Fruit fly (Drosophila melanogaster) whole organism, prepupa: Measurements from ENCODE around the gene IntS11.

Experiments used
- Blimp-1 ChIP-seq: fragments of 200-800 bp; sonication (Bioruptor generic); optimal IDR thresholded peaks from 3 replicates; lab custom pipeline; 2017; ENCODE audit warnings: missing biosample characterization, missing genetic modification characterization, mild to moderate bottlenecking, moderate library complexity, missing genetic modification reagents
- CG10631 ChIP-seq: fragments of 200-800 bp; sonication (Bioruptor generic); optimal IDR thresholded peaks from 2 replicates; lab custom pipeline; 2016; ENCODE audit warnings: missing biosample characterization, missing genetic modification characterization
- CG11294 ChIP-seq: fragments of 200-800 bp; sonication (Bioruptor generic); IDR thresholded peaks from 2 replicates; pipeline ENCODE4 v1.3.6; 2022; ENCODE audit warnings: missing biosample characterization, missing genetic modification characterization
- CG11902 ChIP-seq: fragments of 200-800 bp; sonication (Bioruptor generic); optimal IDR thresholded peaks from 3 replicates; lab custom pipeline; 2016; ENCODE audit warnings: missing biosample characterization, missing genetic modification characterization
- CG15336 ChIP-seq: fragments of 200-800 bp; sonication (Bioruptor generic); IDR thresholded peaks from 2 replicates; pipeline ENCODE4 v1.3.6; 2022; ENCODE audit warnings: missing biosample characterization, missing genetic modification characterization
- CG1621 ChIP-seq: fragments of 200-800 bp; sonication (Bioruptor generic); optimal IDR thresholded peaks from 3 replicates; lab custom pipeline; 2018; ENCODE audit warnings: missing biosample characterization, mild to moderate bottlenecking, missing genetic modification characterization
- CG16779 ChIP-seq: fragments of 200-800 bp; sonication (Bioruptor generic); optimal IDR thresholded peaks from 3 replicates; lab custom pipeline; 2017; ENCODE audit warnings: missing biosample characterization, mild to moderate bottlenecking, missing genetic modification characterization
- CG3032 ChIP-seq: fragments of 200-800 bp; optimal IDR thresholded peaks from 2 replicates; lab custom pipeline; 2019; ENCODE audit warnings: missing biosample characterization, mild to moderate bottlenecking, missing genetic modification characterization, moderate library complexity
- CG32006 ChIP-seq: fragments of 200-800 bp; sonication (Bioruptor generic); optimal IDR thresholded peaks from 3 replicates; lab custom pipeline; 2017; ENCODE audit warnings: missing biosample characterization, mild to moderate bottlenecking, missing genetic modification characterization
- CG34406 ChIP-seq: fragments of 200-800 bp; sonication (Bioruptor generic); optimal IDR thresholded peaks from 3 replicates; lab custom pipeline; 2016; ENCODE audit warnings: missing biosample characterization, missing genetic modification characterization
- CG3919 ChIP-seq: fragments of 200-800 bp; sonication (Bioruptor generic); optimal IDR thresholded peaks from 3 replicates; lab custom pipeline; 2016; ENCODE audit warnings: missing biosample characterization, missing genetic modification characterization
- CG4318 ChIP-seq: fragments of 200-800 bp; sonication (Bioruptor generic); optimal IDR thresholded peaks from 3 replicates; lab custom pipeline; 2017; ENCODE audit warnings: missing biosample characterization, mild to moderate bottlenecking, missing genetic modification characterization
- CG6163 ChIP-seq: fragments of 200-800 bp; sonication (Bioruptor generic); IDR thresholded peaks from 3 replicates; pipeline ENCODE4 v1.3.6; 2022; ENCODE audit warnings: missing biosample characterization, missing genetic modification characterization
- CG6276 ChIP-seq: fragments of 200-800 bp; sonication (Bioruptor generic); optimal IDR thresholded peaks from 2 replicates; lab custom pipeline; 2017; ENCODE audit warnings: missing biosample characterization, mild to moderate bottlenecking, missing genetic modification characterization
- CG6792 ChIP-seq: fragments of 200-800 bp; sonication (Bioruptor generic); optimal IDR thresholded peaks from 3 replicates; lab custom pipeline; 2016; ENCODE audit warnings: missing biosample characterization, missing genetic modification characterization
- CG6808 ChIP-seq: fragments of 200-800 bp; sonication (Bioruptor generic); optimal IDR thresholded peaks from 3 replicates; lab custom pipeline; 2017; ENCODE audit warnings: missing biosample characterization, missing genetic modification characterization, mild to moderate bottlenecking, moderate library complexity, missing genetic modification reagents
- CG6854 ChIP-seq: fragments of 200-800 bp; sonication (Bioruptor generic); optimal IDR thresholded peaks from 2 replicates; lab custom pipeline; 2017; ENCODE audit warnings: missing biosample characterization, mild to moderate bottlenecking, missing genetic modification characterization
- CG7368 ChIP-seq: fragments of 200-800 bp; sonication (Bioruptor generic); optimal IDR thresholded peaks from 3 replicates; lab custom pipeline; 2016; ENCODE audit warnings: missing biosample characterization, missing genetic modification characterization
- CG8119 ChIP-seq: fragments of 200-800 bp; sonication (Bioruptor generic); IDR thresholded peaks from 3 replicates; pipeline ENCODE4 v1.3.6; 2022; ENCODE audit warnings: missing biosample characterization, missing genetic modification characterization
- CG8319 ChIP-seq: fragments of 200-800 bp; sonication (Bioruptor generic); optimal IDR thresholded peaks from 3 replicates; lab custom pipeline; 2016; ENCODE audit warnings: missing biosample characterization, missing genetic modification characterization
- CG8632 ChIP-seq: fragments of 200-800 bp; sonication (Bioruptor generic); optimal IDR thresholded peaks from 3 replicates; lab custom pipeline; 2016; ENCODE audit warnings: missing biosample characterization, missing genetic modification characterization
- Eip75B ChIP-seq: fragments of 200-800 bp; sonication (Bioruptor generic); optimal IDR thresholded peaks from 3 replicates; lab custom pipeline; 2016; ENCODE audit warnings: missing biosample characterization, missing genetic modification characterization
- Eip78C ChIP-seq: fragments of 200-800 bp; sonication (Bioruptor generic); peaks from one replicate; lab custom pipeline; 2016; ENCODE audit warnings: missing biosample characterization, missing genetic modification characterization
- Eip93F ChIP-seq: fragments of 200-800 bp; sonication (Bioruptor generic); optimal IDR thresholded peaks from 2 replicates; lab custom pipeline; 2016; ENCODE audit warnings: missing biosample characterization, mild to moderate bottlenecking, missing genetic modification characterization
- Ets21C ChIP-seq: fragments of 200-800 bp; sonication (Bioruptor generic); optimal IDR thresholded peaks from 3 replicates; lab custom pipeline; 2016; ENCODE audit warnings: missing biosample characterization, missing genetic modification characterization
- Ets96B ChIP-seq: fragments of 200-800 bp; optimal IDR thresholded peaks from 2 replicates; lab custom pipeline; 2019; ENCODE audit warnings: missing biosample characterization, mild to moderate bottlenecking, missing genetic modification characterization, moderate library complexity
- Gug ChIP-seq: fragments of 200-800 bp; sonication (Bioruptor generic); IDR thresholded peaks from 2 replicates; pipeline ENCODE4 v1.3.6; 2022; ENCODE audit warnings: missing biosample characterization, missing genetic modification characterization
- Hr38 ChIP-seq: sonication (Bioruptor generic); optimal IDR thresholded peaks from 2 replicates; lab custom pipeline; 2016; ENCODE audit warnings: missing biosample characterization, missing genetic modification characterization
- Hr39 ChIP-seq: fragments of 200-800 bp; sonication (Bioruptor generic); optimal IDR thresholded peaks from 2 replicates; lab custom pipeline; 2016; ENCODE audit warnings: missing biosample characterization, missing genetic modification characterization
- Hr4 ChIP-seq: fragments of 200-800 bp; sonication (Bioruptor generic); optimal IDR thresholded peaks from 3 replicates; lab custom pipeline; 2016; ENCODE audit warnings: missing biosample characterization, missing genetic modification characterization
- Met ChIP-seq: fragments of 200-800 bp; sonication (Bioruptor generic); optimal IDR thresholded peaks from 3 replicates; lab custom pipeline; 2016; ENCODE audit warnings: missing biosample characterization, missing genetic modification characterization
- OdsH ChIP-seq: fragments of 200-800 bp; sonication (Bioruptor generic); optimal IDR thresholded peaks from 3 replicates; lab custom pipeline; 2016; ENCODE audit warnings: missing biosample characterization, missing genetic modification characterization
- Smox ChIP-seq: fragments of 200-800 bp; sonication (Bioruptor generic); optimal IDR thresholded peaks from 3 replicates; lab custom pipeline; 2016; ENCODE audit warnings: missing biosample characterization, missing genetic modification characterization
- Sox102F ChIP-seq: fragments of 200-800 bp; sonication (Bioruptor generic); optimal IDR thresholded peaks from 2 replicates; lab custom pipeline; 2016; ENCODE audit warnings: missing biosample characterization, mild to moderate bottlenecking, missing genetic modification characterization
- Sox14 ChIP-seq: fragments of 200-800 bp; sonication (Bioruptor generic); optimal IDR thresholded peaks from 3 replicates; lab custom pipeline; 2016; ENCODE audit warnings: missing biosample characterization, missing genetic modification characterization
- Sox15 ChIP-seq: fragments of 200-800 bp; sonication (Bioruptor generic); optimal IDR thresholded peaks from 3 replicates; lab custom pipeline; 2016; ENCODE audit warnings: missing biosample characterization, missing genetic modification characterization
- achi ChIP-seq: fragments of 200-800 bp; sonication (Bioruptor generic); optimal IDR thresholded peaks from 3 replicates; lab custom pipeline; 2016; ENCODE audit warnings: missing biosample characterization, missing genetic modification characterization
- acj6 ChIP-seq: fragments of 200-800 bp; sonication (Bioruptor generic); optimal IDR thresholded peaks from 3 replicates; lab custom pipeline; 2016; ENCODE audit warnings: missing biosample characterization, missing genetic modification characterization
- cyc ChIP-seq: fragments of 200-800 bp; sonication (Bioruptor generic); optimal IDR thresholded peaks from 3 replicates; lab custom pipeline; 2016; ENCODE audit warnings: missing biosample characterization, missing genetic modification characterization
- dac ChIP-seq: fragments of 200-800 bp; sonication (Bioruptor generic); optimal IDR thresholded peaks from 2 replicates; lab custom pipeline; 2017; ENCODE audit warnings: missing biosample characterization, mild to moderate bottlenecking, missing genetic modification characterization
- dsx ChIP-seq: fragments of 200-800 bp; optimal IDR thresholded peaks from 3 replicates; lab custom pipeline; 2019; ENCODE audit warnings: missing biosample characterization, mild to moderate bottlenecking, missing genetic modification characterization, moderate library complexity; ENCODE audit not compliant: poor library complexity, severe bottlenecking
- eg ChIP-seq: fragments of 200-800 bp; sonication (Bioruptor generic); IDR thresholded peaks from 3 replicates; pipeline ENCODE4 v1.3.6; 2022; ENCODE audit warnings: missing biosample characterization, missing genetic modification characterization
- esn ChIP-seq: fragments of 200-800 bp; sonication (Bioruptor generic); optimal IDR thresholded peaks from 2 replicates; lab custom pipeline; 2016; ENCODE audit warnings: missing biosample characterization, mild to moderate bottlenecking, missing genetic modification characterization, moderate library complexity
- fd59A ChIP-seq: fragments of 200-800 bp; sonication (Bioruptor generic); optimal IDR thresholded peaks from 2 replicates; lab custom pipeline; 2017; ENCODE audit warnings: missing biosample characterization, mild to moderate bottlenecking, missing genetic modification characterization, missing genetic modification reagents
- fd85E ChIP-seq: fragments of 200-800 bp; sonication (Bioruptor generic); optimal IDR thresholded peaks from 3 replicates; lab custom pipeline; 2016; ENCODE audit warnings: missing biosample characterization, missing genetic modification characterization
- fkh ChIP-seq: fragments of 200-800 bp; sonication (Bioruptor generic); optimal IDR thresholded peaks from 3 replicates; lab custom pipeline; 2017; ENCODE audit warnings: missing biosample characterization, mild to moderate bottlenecking, missing genetic modification characterization, moderate library complexity
- net ChIP-seq: fragments of 200-800 bp; sonication (Bioruptor generic); optimal IDR thresholded peaks from 3 replicates; lab custom pipeline; 2016; ENCODE audit warnings: missing biosample characterization, missing genetic modification characterization
- pdm3 ChIP-seq: fragments of 200-800 bp; sonication (Bioruptor generic); optimal IDR thresholded peaks from 3 replicates; lab custom pipeline; 2016; ENCODE audit warnings: missing biosample characterization, missing genetic modification characterization
- salr ChIP-seq, 2 experiments: fragments of 200-800 bp; sonication (Bioruptor generic); optimal IDR thresholded peaks; 3 replicates each; lab custom pipeline; 2016 to 2018; ENCODE audit warnings: missing biosample characterization in 2 of 2, missing genetic modification characterization in 2 of 2, mild to moderate bottlenecking in 1 of 2
- spab ChIP-seq: fragments of 200-800 bp; sonication (Bioruptor generic); optimal IDR thresholded peaks from 2 replicates; lab custom pipeline; 2017; ENCODE audit warnings: missing biosample characterization, mild to moderate bottlenecking, missing genetic modification characterization, missing genetic modification reagents
- ss ChIP-seq, 2 experiments: fragments of 200-800 bp; sonication (Bioruptor generic); optimal IDR thresholded peaks; 2 replicates in 1 of 2; 3 replicates in 1 of 2; lab custom pipeline; 2017 to 2018; ENCODE audit warnings: mild to moderate bottlenecking in 2 of 2, missing biosample characterization in 2 of 2, missing genetic modification characterization in 2 of 2, moderate library complexity in 1 of 2
- topi ChIP-seq: fragments of 200-800 bp; sonication (Bioruptor generic); optimal IDR thresholded peaks from 3 replicates; lab custom pipeline; 2016; ENCODE audit warnings: missing biosample characterization, missing genetic modification characterization

Gene IntS11

DNA sequence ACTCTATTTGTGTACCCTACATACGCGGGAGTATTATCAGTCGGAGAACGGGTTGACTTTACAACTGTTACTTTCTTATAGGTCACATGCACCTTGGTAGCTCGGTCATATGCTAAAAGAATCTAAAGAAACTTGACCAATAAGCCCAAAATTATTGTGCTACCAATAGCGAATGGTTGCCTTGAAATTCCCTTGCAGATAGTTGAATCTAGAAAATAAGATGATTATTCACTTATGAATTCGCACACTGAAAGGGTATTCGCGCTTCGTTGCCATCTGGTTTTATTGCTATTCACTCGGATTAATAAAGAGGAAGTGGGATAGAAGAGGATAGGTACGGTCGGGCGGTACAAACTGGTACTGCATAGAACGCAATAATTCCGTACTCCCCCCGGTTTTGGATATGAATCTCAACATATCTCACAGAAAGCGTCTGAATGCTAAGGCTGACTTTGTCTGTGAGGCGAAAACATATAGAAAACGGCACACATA is 28.7 kb downstream of the IntS11 start:
- TF ChIP-seq CG7368 (GFP tag; lab: Kevin White, UChicago) (peak; percentile 64), Eip93F (GFP tag; lab: Kevin White, UChicago) (no peak), fd85E (GFP tag; lab: Kevin White, UChicago) (peak; percentile 37), CG11294 (GFP tag; lab: Robert Waterston, UW) (peak; percentile 74), CG16779 (tag; lab: Kevin White, UChicago) (no peak), achi (peak; percentile 71), Eip75B (peak; percentile 68), ss (GFP tag; optimal IDR thresholded peaks at IDR 0.05; lab: Kevin White, UChicago) (peak; percentile 67 to 86), Sox15 (peak; percentile 78), CG3032 (peak; percentile 73), CG4318 (GFP tag; lab: Kevin White, UChicago) (peak; percentile 70), topi (GFP tag; lab: Kevin White, UChicago) (peak; percentile 81), esn (GFP tag; lab: Kevin White, UChicago) (peak; percentile 79), Sox102F (GFP tag; lab: Kevin White, UChicago) (peak; percentile 80), Hr39 (GFP tag; lab: Kevin White, UChicago) (peak; percentile 86), Sox14 (GFP tag; lab: Kevin White, UChicago) (peak; percentile 83), Eip78C (GFP tag; lab: Kevin White, UChicago) (peak; percentile 95), CG6808 (peak; percentile 73), CG6163 (peak; percentile 80), Hr38 (GFP tag; lab: Kevin White, UChicago) (no peak), CG8119 (GFP tag; lab: Robert Waterston, UW) (peak; percentile 83), spab (GFP tag; lab: Kevin White, UChicago) (peak; percentile 66), CG15336 (GFP tag; lab: Robert Waterston, UW) (peak; percentile 81), OdsH (peak; percentile 87), cyc (GFP tag; lab: Kevin White, UChicago) (peak; percentile 74), salr (GFP tag; optimal IDR thresholded peaks at IDR 0.05; lab: Kevin White, UChicago) (peak; percentile 60 to 75), CG10631 (GFP tag; lab: Kevin White, UChicago) (peak; percentile 77), CG6276 (GFP tag; lab: Kevin White, UChicago) (peak; percentile 68), CG8319 (GFP tag; lab: Kevin White, UChicago) (peak; percentile 16), CG32006 (GFP tag; lab: Kevin White, UChicago) (peak; percentile 93), Hr4 (peak; percentile 90), dsx (peak; percentile 46), Ets96B (tag; lab: Kevin White, UChicago) (peak; percentile 61), eg (GFP tag; lab: Robert Waterston, UW) (peak; percentile 75), dac (GFP tag; lab: Kevin White, UChicago) (peak; percentile 72), fd59A (GFP tag; lab: Kevin White, UChicago) (peak; percentile 79), CG6854 (GFP tag; lab: Kevin White, UChicago) (no peak), pdm3 (peak; percentile 87), CG8632 (peak; percentile 74), Gug (GFP tag; lab: Robert Waterston, UW) (peak; percentile 72), fkh (no peak), CG6792 (GFP tag; lab: Kevin White, UChicago) (peak; percentile 73), CG1621 (tag; lab: Kevin White, UChicago) (peak; percentile 72), CG3919 (GFP tag; lab: Kevin White, UChicago) (peak; percentile 74), acj6 (GFP tag; lab: Kevin White, UChicago) (peak; percentile 81), CG11902 (GFP tag; lab: Kevin White, UChicago) (peak; percentile 76), CG34406 (GFP tag; lab: Kevin White, UChicago) (peak; percentile 76), Blimp-1 (GFP tag; lab: Kevin White, UChicago) (no peak), Smox (peak; percentile 68), Ets21C (GFP tag; lab: Kevin White, UChicago) (peak; percentile 55), net (peak; percentile 76), Met (peak; percentile 61)
